Worm (Caenorhabditis elegans) whole organism, early embryonic: ENCODE measurements around the gene srh-204.

Experiments used
- ama-1 ChIP-seq: fragments of 150-350 bp; optimal IDR thresholded peaks from 2 replicates; lab custom pipeline; 2014
- ets-7 ChIP-seq: sonication (generic microtip); optimal IDR thresholded peaks from 2 replicates; lab custom pipeline; 2016; ENCODE audit warnings: missing genotype, missing genetic modification characterization, missing compliant biosample characterization
- hmbx-1 ChIP-seq: sonication (generic microtip); optimal IDR thresholded peaks from 2 replicates; lab custom pipeline; 2016; ENCODE audit warnings: mild to moderate bottlenecking, missing genetic modification characterization, missing compliant biosample characterization
- hnd-1 ChIP-seq: sonication (generic microtip); optimal IDR thresholded peaks from 2 replicates; lab custom pipeline; 2016; ENCODE audit warnings: missing genetic modification characterization, missing compliant biosample characterization

DNA sequence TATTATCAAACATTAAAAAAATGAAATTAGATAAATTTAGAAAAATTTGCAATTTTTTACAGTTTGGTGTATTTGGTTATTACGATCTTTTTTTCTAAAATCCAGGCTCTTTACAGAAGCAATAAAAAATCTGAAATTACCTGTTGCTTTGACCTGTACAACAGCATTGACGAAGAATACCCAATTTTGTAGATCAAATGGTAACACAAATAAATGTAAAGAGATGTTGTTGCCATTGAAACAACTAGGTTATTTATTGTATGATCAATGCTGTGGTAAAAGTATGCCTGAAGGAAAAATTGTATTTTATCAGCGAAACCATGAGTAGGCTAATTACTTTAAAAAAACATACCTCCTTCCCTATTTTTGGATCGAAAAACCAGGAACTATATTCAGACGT is 1.4 kb upstream of the srh-204 start:
- TF ChIP-seq ama-1 (lab: Kevin White, UChicago) (no peak), hmbx-1 (tag; lab: Kevin White, UChicago) (no peak), hnd-1 (tag; lab: Kevin White, UChicago) (no peak), ets-7 (tag; lab: Kevin White, UChicago) (no peak)
